Worm (Caenorhabditis elegans) whole organism, mixed stage, embryonic: ENCODE results near the gene F58D2.5.

Experiments used
- ceh-83 ChIP-seq: fragments of 200-800 bp; sonication (Bioruptor generic); optimal IDR thresholded peaks from 2 replicates; lab custom pipeline; 2018; ENCODE audit warnings: mild to moderate bottlenecking, missing genetic modification characterization, missing compliant biosample characterization
- ces-1 ChIP-seq: fragments of 150-350 bp; optimal IDR thresholded peaks from 2 replicates; lab custom pipeline; 2014; ENCODE audit warnings: missing biosample characterization, missing genetic modification reagents, missing genetic modification characterization
- elt-1 ChIP-seq: sonication (generic microtip); optimal IDR thresholded peaks from 2 replicates; lab custom pipeline; 2017; ENCODE audit warnings: missing genetic modification characterization, mild to moderate bottlenecking, missing compliant biosample characterization, antibody characterized with exemption, moderate library complexity, borderline replicate concordance; ENCODE audit not compliant: insufficient read depth
- hlh-1 ChIP-seq: fragments of 150-350 bp; optimal IDR thresholded peaks from 2 replicates; lab custom pipeline; 2014; ENCODE audit warnings: missing biosample characterization, missing genetic modification reagents, missing genetic modification characterization
- lin-13 ChIP-seq: fragments of 150-350 bp; optimal IDR thresholded peaks from 2 replicates; lab custom pipeline; 2014; ENCODE audit warnings: missing biosample characterization, missing genetic modification characterization
- lsy-2 ChIP-seq: fragments of 150-350 bp; optimal IDR thresholded peaks from 2 replicates; lab custom pipeline; 2014; ENCODE audit warnings: missing biosample characterization, missing genetic modification characterization
- mep-1 ChIP-seq: fragments of 150-350 bp; optimal IDR thresholded peaks from 2 replicates; lab custom pipeline; 2017; ENCODE audit warnings: missing biosample characterization, missing genetic modification reagents, missing genetic modification characterization, inconsistent platforms
- mls-2 ChIP-seq: sonication (generic microtip); optimal IDR thresholded peaks from 2 replicates; lab custom pipeline; 2016; ENCODE audit warnings: mild to moderate bottlenecking, missing genetic modification characterization, moderate library complexity, missing compliant biosample characterization
- nhr-28 ChIP-seq: fragments of 150-350 bp; optimal IDR thresholded peaks from 2 replicates; lab custom pipeline; 2014; ENCODE audit warnings: missing biosample characterization, missing genetic modification characterization
- nhr-76 ChIP-seq: sonication (generic microtip); optimal IDR thresholded peaks from 2 replicates; lab custom pipeline; 2017; ENCODE audit warnings: missing biosample characterization, missing genetic modification characterization
- sem-2 ChIP-seq: fragments of 200-800 bp; sonication (Bioruptor generic); optimal IDR thresholded peaks from 2 replicates; lab custom pipeline; 2018; ENCODE audit warnings: mild to moderate bottlenecking, missing genetic modification characterization, missing compliant biosample characterization
- unc-39 ChIP-seq: fragments of 150-350 bp; optimal IDR thresholded peaks from 2 replicates; lab custom pipeline; 2014; ENCODE audit warnings: missing biosample characterization, missing genetic modification characterization
- unc-62 ChIP-seq: fragments of 150-350 bp; optimal IDR thresholded peaks from 2 replicates; lab custom pipeline; 2014; ENCODE audit warnings: missing biosample characterization, missing genetic modification reagents, missing genetic modification characterization

ce11 chrIV:13190075-13190474 lies 3.1 kb downstream of the F58D2.5 start:
- TF ChIP-seq mls-2 (tag; lab: Kevin White, UChicago) (no peak), mep-1 (tag; lab: Kevin White, UChicago) (no peak), unc-39 (tag; lab: Kevin White, UChicago) (no peak), ceh-83 (GFP tag; lab: Kevin White, UChicago) (no peak), lin-13 (tag; lab: Kevin White, UChicago) (no peak), nhr-76 (tag; lab: Kevin White, UChicago) (no peak), unc-62 (GFP tag; lab: Kevin White, UChicago) (no peak), lsy-2 (no peak), hlh-1 (tag; lab: Kevin White, UChicago) (no peak), nhr-28 (tag; lab: Kevin White, UChicago) (no peak), ces-1 (no peak), elt-1 (tag; lab: Kevin White, UChicago) (no peak), sem-2 (GFP tag; lab: Kevin White, UChicago) (no peak)
